Worm (Caenorhabditis elegans): Measurements from ENCODE around the gene rsp-5.

The rsp-5 gene

DNA sequence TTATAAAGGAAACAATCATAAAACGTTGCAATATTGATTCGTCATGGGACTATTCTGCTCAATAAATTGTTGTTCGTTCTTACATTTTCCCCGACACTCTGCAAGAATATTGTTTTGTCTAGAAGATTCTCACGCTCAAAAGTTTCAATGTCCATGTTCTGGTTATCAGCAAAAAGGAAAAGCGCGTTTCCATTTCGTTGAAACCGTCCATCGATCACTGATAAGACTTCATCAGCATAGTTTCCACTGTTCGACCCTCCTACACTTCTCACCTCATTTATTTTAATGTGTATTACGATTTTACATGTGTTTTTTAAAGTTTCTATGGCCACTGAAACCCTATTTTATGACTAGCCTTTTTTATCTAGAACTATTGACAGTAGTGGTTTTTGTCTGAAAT lies 30.1 kb downstream of the rsp-5 start:
- TF ChIP-seq flt-1 (GFP tag; IDR thresholded peaks at IDR 0.05) (no peak), hmg-4 (GFP tag; optimal IDR thresholded peaks at IDR 0.05) (no peak), aly-1 (tag; optimal IDR thresholded peaks at IDR 0.05) (no peak), tra-4 (tag; optimal IDR thresholded peaks at IDR 0.05) (no peak), sea-1 (GFP tag; conservative IDR thresholded peaks at IDR 0.05) (no peak), ceh-13 (GFP tag; optimal IDR thresholded peaks at IDR 0.05) (no peak), hnd-1 (tag; optimal IDR thresholded peaks at IDR 0.05) (no peak), F13C5.2 (tag; optimal IDR thresholded peaks at IDR 0.05) (no peak), tbx-11 (GFP tag; IDR thresholded peaks at IDR 0.05) (no peak), ama-1 (optimal IDR thresholded peaks at IDR 0.05) (no peak), hmbx-1 (tag; optimal IDR thresholded peaks at IDR 0.05) (no peak), pes-1 (GFP tag; IDR thresholded peaks at IDR 0.05) (no peak), scrt-1 (GFP tag; IDR thresholded peaks at IDR 0.05) (no peak), tbx-37 (GFP tag; conservative IDR thresholded peaks at IDR 0.05) (no peak), ceh-36 (tag; optimal IDR thresholded peaks at IDR 0.05) (no peak), B0310.2 (tag; optimal IDR thresholded peaks at IDR 0.05) (no peak), ets-7 (tag; optimal IDR thresholded peaks at IDR 0.05) (no peak)

DNA sequence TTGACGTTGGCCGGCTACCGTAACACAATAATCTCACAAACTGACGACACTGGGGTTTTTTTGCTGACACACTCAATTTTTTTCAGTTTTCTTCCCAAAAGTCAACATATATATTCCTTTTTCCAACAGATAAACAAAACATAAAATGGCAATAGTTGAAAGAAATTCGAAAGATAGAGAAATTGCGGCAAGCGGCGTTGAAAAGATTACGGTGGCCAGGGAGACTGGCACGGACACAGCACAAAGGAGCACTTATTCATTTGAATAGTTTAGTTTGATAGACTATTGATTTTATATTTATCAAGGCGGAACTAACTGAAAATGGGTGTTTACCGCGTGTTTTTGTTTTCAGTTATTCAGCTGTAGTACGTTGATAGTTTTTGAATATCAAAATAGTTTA lies 31.4 kb downstream of the rsp-5 start, which contains the start of gene toe-2:
toe-2 (minus strand) TSS at position 70 of the 400 bp plus-strand sequence.
- TF ChIP-seq tbx-11 (GFP tag; IDR thresholded peaks at IDR 0.05) (no peak), ama-1 (optimal IDR thresholded peaks at IDR 0.05) (no peak), hmg-4 (GFP tag; optimal IDR thresholded peaks at IDR 0.05) (no peak), flt-1 (GFP tag; IDR thresholded peaks at IDR 0.05) (no peak), B0310.2 (tag; optimal IDR thresholded peaks at IDR 0.05) (no peak), aly-1 (tag; optimal IDR thresholded peaks at IDR 0.05) (no peak), hnd-1 (tag; optimal IDR thresholded peaks at IDR 0.05) (no peak), F13C5.2 (tag; optimal IDR thresholded peaks at IDR 0.05) (no peak), sea-1 (GFP tag; conservative IDR thresholded peaks at IDR 0.05) (no peak), pes-1 (GFP tag; IDR thresholded peaks at IDR 0.05) (no peak)

DNA sequence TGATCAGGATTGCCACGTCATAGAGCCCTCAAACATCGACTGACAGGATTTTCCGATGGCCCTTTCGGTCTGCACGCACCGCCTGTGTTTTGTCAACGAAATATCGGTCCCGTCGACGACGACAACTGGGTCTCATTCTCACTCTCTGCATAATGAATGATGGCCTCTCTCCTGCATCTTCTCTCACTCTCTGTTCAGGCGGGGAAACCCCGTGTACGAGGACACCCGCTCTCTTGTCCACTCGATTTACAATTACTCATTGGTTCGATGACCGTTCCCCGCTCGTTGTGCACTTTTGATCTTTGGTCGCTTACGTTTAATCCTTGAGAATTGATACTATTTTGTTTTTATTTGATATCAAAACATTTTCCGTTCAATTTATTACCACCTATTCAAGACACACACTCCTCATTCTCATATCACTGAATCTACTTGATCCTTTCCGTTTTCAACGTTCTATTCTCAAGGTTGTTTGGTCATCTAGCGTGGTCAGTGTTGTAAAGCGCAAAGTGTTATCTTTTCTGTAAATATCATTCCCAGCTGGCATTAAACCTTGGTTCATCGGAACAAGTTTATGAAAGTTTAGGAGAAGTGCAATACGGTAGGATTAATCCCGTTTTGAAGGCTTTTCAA lies 32.8 kb downstream of the rsp-5 start:
- TF ChIP-seq scrt-1 (GFP tag; IDR thresholded peaks at IDR 0.05): no peak
- 0 out of 2 replicates have a peak, but pooled peaks have one; percentile 36 for TF ChIP-seq sea-1 (GFP tag; conservative IDR thresholded peaks at IDR 0.05)
- TF ChIP-seq flt-1 (GFP tag; IDR thresholded peaks at IDR 0.05): 0 out of 2 replicates have a peak, but pooled peaks have one; percentile 23
- TF ChIP-seq tbx-37 (GFP tag; conservative IDR thresholded peaks at IDR 0.05): no peak; the same call in 1 of the 2 replicates
- TF ChIP-seq aly-1 (tag; optimal IDR thresholded peaks at IDR 0.05): peak; percentile 53
- TF ChIP-seq hmg-4 (GFP tag; optimal IDR thresholded peaks at IDR 0.05): peak; percentile 80

DNA sequence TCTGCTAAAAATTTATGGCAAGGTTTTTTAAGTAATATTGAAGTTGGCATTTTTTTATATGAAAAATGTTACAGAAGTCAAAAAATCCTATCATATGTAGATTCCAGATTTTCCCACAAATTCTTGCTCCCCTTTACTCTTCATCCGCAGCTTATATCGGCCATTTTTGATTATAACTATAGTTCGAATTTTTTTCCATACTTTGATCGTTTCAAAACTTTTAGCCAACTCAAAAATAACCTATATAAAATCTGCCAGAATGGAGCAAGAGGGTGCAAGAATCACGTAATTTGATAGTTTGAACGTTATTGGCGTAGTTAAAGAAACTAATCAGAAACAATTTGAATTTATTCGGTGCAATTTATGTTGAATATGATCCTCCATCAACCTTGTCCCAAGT lies 34.0 kb downstream of the rsp-5 start:
- TF ChIP-seq scrt-1 (GFP tag; IDR thresholded peaks at IDR 0.05) (no peak), ceh-13 (GFP tag; optimal IDR thresholded peaks at IDR 0.05) (no peak), tbx-11 (GFP tag; IDR thresholded peaks at IDR 0.05) (no peak), F13C5.2 (tag; optimal IDR thresholded peaks at IDR 0.05) (no peak), pes-1 (GFP tag; IDR thresholded peaks at IDR 0.05) (no peak), B0310.2 (tag; optimal IDR thresholded peaks at IDR 0.05) (no peak), tbx-37 (GFP tag; conservative IDR thresholded peaks at IDR 0.05) (no peak), ceh-36 (tag; optimal IDR thresholded peaks at IDR 0.05) (no peak), hmbx-1 (tag; optimal IDR thresholded peaks at IDR 0.05) (no peak), sea-1 (GFP tag; conservative IDR thresholded peaks at IDR 0.05) (no peak), hnd-1 (tag; optimal IDR thresholded peaks at IDR 0.05) (no peak), ama-1 (optimal IDR thresholded peaks at IDR 0.05) (no peak), hmg-4 (GFP tag; optimal IDR thresholded peaks at IDR 0.05) (no peak), tra-4 (tag; optimal IDR thresholded peaks at IDR 0.05) (no peak), ets-7 (tag; optimal IDR thresholded peaks at IDR 0.05) (no peak), flt-1 (GFP tag; IDR thresholded peaks at IDR 0.05) (no peak), aly-1 (tag; optimal IDR thresholded peaks at IDR 0.05) (no peak)

DNA sequence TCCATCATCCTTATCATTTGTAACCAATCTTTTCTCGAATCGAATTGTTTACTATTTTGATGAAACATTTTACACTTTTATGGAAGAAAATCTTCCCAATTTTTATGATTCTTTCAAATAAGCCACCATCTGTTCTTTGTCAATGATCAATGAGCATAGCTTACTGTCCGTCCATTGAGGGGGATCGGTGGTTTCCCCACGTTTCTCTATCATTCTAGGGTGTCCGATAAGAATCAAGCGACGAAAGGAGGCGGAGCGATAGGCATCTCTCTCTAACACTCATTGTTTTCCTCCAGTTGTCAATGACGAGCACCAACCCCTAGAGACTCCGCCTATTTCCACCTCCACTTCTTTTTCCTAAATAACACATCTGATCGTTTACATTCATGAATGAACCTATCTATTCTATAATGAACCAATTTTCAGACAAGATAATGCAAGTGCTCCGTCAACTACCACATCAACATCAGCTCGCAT lies 34.6 kb downstream of the rsp-5 start, which contains the start of gene C56E6.2:
C56E6.2 (plus strand) TSS at position 427 of the 477 bp plus-strand sequence.
- TF ChIP-seq tra-4 (tag; optimal IDR thresholded peaks at IDR 0.05) (no peak), B0310.2 (tag; optimal IDR thresholded peaks at IDR 0.05) (no peak), ceh-36 (tag; optimal IDR thresholded peaks at IDR 0.05) (no peak), aly-1 (tag; optimal IDR thresholded peaks at IDR 0.05) (no peak)

DNA sequence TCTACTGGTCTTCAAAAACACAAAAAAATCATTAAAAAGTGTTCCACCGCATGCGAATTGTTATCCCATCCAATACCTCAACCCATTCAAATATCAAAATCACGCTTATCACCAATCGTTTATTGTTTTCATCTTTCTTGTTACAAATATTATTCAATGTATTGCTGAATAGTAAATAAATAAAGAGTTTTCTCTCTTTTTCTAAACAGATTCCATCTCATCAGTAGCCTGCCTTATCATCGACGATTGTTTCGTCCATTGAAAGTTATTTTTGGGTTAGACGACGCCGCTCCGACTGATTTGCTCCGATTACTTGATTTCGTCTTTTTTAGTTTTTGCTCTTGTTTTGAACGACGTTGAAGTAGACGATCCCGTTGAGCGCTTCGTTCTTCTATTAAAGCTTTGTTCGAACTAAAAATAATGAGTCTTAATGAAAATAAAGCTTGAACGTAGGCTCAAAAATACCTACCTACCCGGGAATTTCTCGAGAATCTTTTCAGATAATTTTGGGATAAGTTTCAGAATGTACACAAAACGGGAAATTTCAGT lies 36.2 kb downstream of the rsp-5 start:
- TF ChIP-seq pes-1 (GFP tag; IDR thresholded peaks at IDR 0.05) (no peak), tbx-11 (GFP tag; IDR thresholded peaks at IDR 0.05) (no peak)

DNA sequence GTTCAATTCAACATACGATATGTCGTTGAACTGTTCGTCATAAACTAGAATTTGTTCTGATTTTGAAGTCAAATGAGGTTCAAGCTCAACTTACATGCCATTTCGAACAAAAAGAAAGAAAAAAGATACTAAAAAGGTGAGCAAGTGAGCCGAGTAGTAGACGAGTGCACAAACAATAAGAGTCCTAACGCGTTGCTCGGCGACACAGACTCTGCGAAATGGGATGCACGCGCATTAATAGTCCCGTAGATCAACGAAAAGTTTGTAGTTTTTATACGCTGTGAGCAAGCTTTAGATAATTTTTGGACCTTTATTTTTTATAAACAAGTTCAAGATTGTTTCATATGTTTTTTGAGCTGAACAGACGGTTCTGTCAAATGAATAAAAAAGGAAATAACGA lies 38.7 kb downstream of the rsp-5 start, which contains the start of gene C56E6.4:
C56E6.4 (minus strand) TSS at position 101 of the 400 bp plus-strand sequence.
- TF ChIP-seq hnd-1 (tag; optimal IDR thresholded peaks at IDR 0.05) (no peak), sea-1 (GFP tag; conservative IDR thresholded peaks at IDR 0.05) (no peak), tbx-11 (GFP tag; IDR thresholded peaks at IDR 0.05) (no peak), ceh-13 (GFP tag; optimal IDR thresholded peaks at IDR 0.05) (no peak), ceh-36 (tag; optimal IDR thresholded peaks at IDR 0.05) (no peak), ets-7 (tag; optimal IDR thresholded peaks at IDR 0.05) (no peak), aly-1 (tag; optimal IDR thresholded peaks at IDR 0.05) (no peak), F13C5.2 (tag; optimal IDR thresholded peaks at IDR 0.05) (no peak), tra-4 (tag; optimal IDR thresholded peaks at IDR 0.05) (no peak), pes-1 (GFP tag; IDR thresholded peaks at IDR 0.05) (no peak), tbx-37 (GFP tag; conservative IDR thresholded peaks at IDR 0.05) (no peak), flt-1 (GFP tag; IDR thresholded peaks at IDR 0.05) (no peak), hmbx-1 (tag; optimal IDR thresholded peaks at IDR 0.05) (no peak), ama-1 (optimal IDR thresholded peaks at IDR 0.05) (no peak), B0310.2 (tag; optimal IDR thresholded peaks at IDR 0.05) (no peak), scrt-1 (GFP tag; IDR thresholded peaks at IDR 0.05) (no peak), hmg-4 (GFP tag; optimal IDR thresholded peaks at IDR 0.05) (no peak)

Measured in whole organism, early embryonic.